Fruit fly (Drosophila melanogaster) whole organism, embryonic: Measurements from ENCODE around the gene lqfR.

ENCODE experiments used
- CG15269 ChIP-seq: fragments of 200-800 bp; sonication (Bioruptor generic); optimal IDR thresholded peaks from 2 replicates; lab custom pipeline; 2018; ENCODE audit warnings: missing biosample characterization, mild to moderate bottlenecking, missing genetic modification characterization, moderate library complexity
- CG2678 ChIP-seq: fragments of 200-800 bp; sonication (Bioruptor generic); optimal IDR thresholded peaks from 3 replicates; lab custom pipeline; 2019; ENCODE audit warnings: missing biosample characterization, mild to moderate bottlenecking, missing genetic modification characterization, moderate library complexity
- Tbp ChIP-seq: fragments of >200 bp; optimal IDR thresholded peaks from 2 replicates; lab custom pipeline; 2018; ENCODE audit warnings: missing biosample characterization, missing genetic modification characterization

dm6 chr3R:22449871-22450424 is 38.8 kb downstream of the lqfR start:
- TF ChIP-seq CG2678: no peak
- no peak for TF ChIP-seq Tbp (GFP tag; lab: Kevin White, UChicago)
- TF ChIP-seq CG15269: no peak
